Worm (Caenorhabditis elegans) whole organism, mixed stage, embryonic: ENCODE results near the gene H14N18.2.

Experiments used
- blmp-1 ChIP-seq: fragments of 150-350 bp; optimal IDR thresholded peaks from 2 replicates; lab custom pipeline; 2014; ENCODE audit warnings: missing biosample characterization, missing genetic modification characterization
- elt-1 ChIP-seq: sonication (generic microtip); optimal IDR thresholded peaks from 2 replicates; lab custom pipeline; 2017; ENCODE audit warnings: missing genetic modification characterization, mild to moderate bottlenecking, missing compliant biosample characterization, antibody characterized with exemption, moderate library complexity, borderline replicate concordance; ENCODE audit not compliant: insufficient read depth
- elt-3 ChIP-seq: fragments of 150-350 bp; optimal IDR thresholded peaks from 2 replicates; lab custom pipeline; 2014; ENCODE audit warnings: missing biosample characterization, missing genetic modification characterization
- nhr-28 ChIP-seq: fragments of 150-350 bp; optimal IDR thresholded peaks from 2 replicates; lab custom pipeline; 2014; ENCODE audit warnings: missing biosample characterization, missing genetic modification characterization
- sptf-1 ChIP-seq: sonication (generic microtip); optimal IDR thresholded peaks from 2 replicates; lab custom pipeline; 2017; ENCODE audit warnings: mild to moderate bottlenecking, missing genetic modification characterization, moderate library complexity, missing compliant biosample characterization
- ztf-11 ChIP-seq: fragments of 150-350 bp; optimal IDR thresholded peaks from 2 replicates; lab custom pipeline; 2014; ENCODE audit warnings: missing biosample characterization, missing genetic modification characterization

ce11 chrV:8983604-8984003, 51.2 kb downstream of the H14N18.2 start, which contains the start of gene str-86:
- TF ChIP-seq blmp-1 (tag; lab: Kevin White, UChicago) = no peak
- no peak for TF ChIP-seq ztf-11 (tag; lab: Kevin White, UChicago)
- no peak for TF ChIP-seq elt-3 (tag; lab: Kevin White, UChicago)
- no peak for TF ChIP-seq elt-1 (tag; lab: Kevin White, UChicago)
- TF ChIP-seq sptf-1 (tag; lab: Kevin White, UChicago) = no peak
- no peak for TF ChIP-seq nhr-28 (tag; lab: Kevin White, UChicago)
